Worm (Caenorhabditis elegans) whole organism, L4 larva: ENCODE data around the gene ddx-23.

Source experiments
- F10B5.3 ChIP-seq: sonication (generic microtip); optimal IDR thresholded peaks from 2 replicates; lab custom pipeline; 2016; ENCODE audit warnings: mild to moderate bottlenecking, missing genetic modification characterization, missing compliant biosample characterization
- F26F4.8 ChIP-seq: fragments of 200-800 bp; sonication (Bioruptor generic); conservative IDR thresholded peaks from 2 replicates; pipeline ENCODE4 v1.3.6; 2022; ENCODE audit warnings: missing genetic modification characterization, missing compliant biosample characterization
- ZK546.5 ChIP-seq, 2 experiments: sonication (generic microtip); optimal IDR thresholded peaks; 2 replicates each; lab custom pipeline; 2017; ENCODE audit warnings: missing biosample characterization in 2 of 2, missing genetic modification characterization in 2 of 2
- aly-2 ChIP-seq: sonication (generic microtip); optimal IDR thresholded peaks from 2 replicates; lab custom pipeline; 2018; ENCODE audit warnings: missing biosample characterization, missing genetic modification characterization
- ama-1 ChIP-seq: fragments of 150-350 bp; optimal IDR thresholded peaks from 2 replicates; lab custom pipeline; 2014; ENCODE audit warnings: inconsistent platforms, mixed read lengths
- arid-1 ChIP-seq: fragments of 200-800 bp; sonication (Bioruptor generic); conservative IDR thresholded peaks from 2 replicates; pipeline ENCODE4 v1.3.6; 2022; ENCODE audit warnings: missing genetic modification reagents, missing genetic modification characterization, missing compliant biosample characterization
- ceh-20 ChIP-seq: fragments of 200-800 bp; sonication (Bioruptor generic); IDR thresholded peaks from 2 replicates; pipeline ENCODE4 v1.3.6; 2022; ENCODE audit warnings: missing genetic modification reagents, missing genetic modification characterization, missing compliant biosample characterization
- ceh-32 ChIP-seq: sonication (generic microtip); optimal IDR thresholded peaks from 2 replicates; lab custom pipeline; 2016; ENCODE audit warnings: mild to moderate bottlenecking, missing genetic modification characterization, missing compliant biosample characterization; ENCODE audit not compliant: poor library complexity
- ceh-82 ChIP-seq: sonication (generic microtip); optimal IDR thresholded peaks from 2 replicates; lab custom pipeline; 2017; ENCODE audit warnings: missing biosample characterization, missing genetic modification characterization
- cey-2 ChIP-seq: sonication (generic microtip); optimal IDR thresholded peaks from 3 replicates; lab custom pipeline; 2017; ENCODE audit warnings: missing genetic modification characterization, mild to moderate bottlenecking, missing compliant biosample characterization, antibody characterized with exemption, borderline replicate concordance; ENCODE audit not compliant: insufficient read depth
- daf-12 ChIP-seq: fragments of 150-350 bp; optimal IDR thresholded peaks from 2 replicates; lab custom pipeline; 2014; ENCODE audit warnings: missing biosample characterization, missing genetic modification reagents, missing genetic modification characterization
- daf-16 ChIP-seq, 3 experiments: sonication (generic microtip); optimal IDR thresholded peaks; 2 replicates each; lab custom pipeline; 2016 to 2017; ENCODE audit warnings: missing genetic modification characterization in 3 of 3, missing genetic modification reagents in 3 of 3, mild to moderate bottlenecking in 2 of 3, missing compliant biosample characterization in 2 of 3, missing biosample characterization in 1 of 3, moderate library complexity in 1 of 3
- daf-8 ChIP-seq: fragments of 200-800 bp; sonication (Bioruptor generic); IDR thresholded peaks from 2 replicates; pipeline ENCODE4 v1.3.6; 2022; ENCODE audit warnings: missing genetic modification characterization, missing compliant biosample characterization
- dmd-8 ChIP-seq: fragments of 200-800 bp; sonication (Bioruptor generic); IDR thresholded peaks from 2 replicates; pipeline ENCODE4 v1.3.6; 2022; ENCODE audit warnings: missing genetic modification characterization, missing compliant biosample characterization
- dmd-9 ChIP-seq: fragments of 200-800 bp; sonication (Bioruptor generic); IDR thresholded peaks from 2 replicates; pipeline ENCODE4 v1.3.6; 2022; ENCODE audit warnings: missing genetic modification reagents, missing genetic modification characterization, missing compliant biosample characterization
- duxl-1 ChIP-seq: sonication (generic microtip); optimal IDR thresholded peaks from 2 replicates; lab custom pipeline; 2016; ENCODE audit warnings: mild to moderate bottlenecking, missing genetic modification characterization, moderate library complexity, missing compliant biosample characterization; ENCODE audit not compliant: poor library complexity
- dve-1 ChIP-seq: sonication (generic microtip); optimal IDR thresholded peaks from 2 replicates; lab custom pipeline; 2017; ENCODE audit warnings: antibody characterized with exemption, mild to moderate bottlenecking, missing genetic modification characterization, missing compliant biosample characterization; ENCODE audit not compliant: insufficient read depth
- gei-8 ChIP-seq: fragments of 200-800 bp; sonication (Bioruptor generic); optimal IDR thresholded peaks from 2 replicates; lab custom pipeline; 2018; ENCODE audit warnings: mild to moderate bottlenecking, missing genetic modification characterization, missing compliant biosample characterization
- hlh-11 ChIP-seq: fragments of 200-800 bp; sonication (Bioruptor generic); optimal IDR thresholded peaks from 2 replicates; lab custom pipeline; 2018; ENCODE audit warnings: mild to moderate bottlenecking, missing genetic modification characterization, missing compliant biosample characterization
- hmg-1.1 ChIP-seq: fragments of 200-800 bp; sonication (Bioruptor generic); IDR thresholded peaks from 2 replicates; pipeline ENCODE4 v1.3.6; 2022; ENCODE audit warnings: missing genetic modification reagents, missing genetic modification characterization, missing compliant biosample characterization
- lim-7 ChIP-seq: fragments of 200-800 bp; sonication (Bioruptor generic); IDR thresholded peaks from 2 replicates; pipeline ENCODE4 v1.3.6; 2022; ENCODE audit warnings: missing genetic modification characterization, missing compliant biosample characterization
- lin-15B ChIP-seq: fragments of 150-350 bp; sonication (generic microtip); optimal IDR thresholded peaks from 3 replicates; lab custom pipeline; 2014; ENCODE audit warnings: missing biosample characterization, missing genetic modification characterization
- lin-29 ChIP-seq: fragments of 200-800 bp; sonication (Bioruptor generic); IDR thresholded peaks from 2 replicates; pipeline ENCODE4 v1.3.6; 2022; ENCODE audit warnings: missing genetic modification reagents, missing genetic modification characterization, missing compliant biosample characterization
- lin-38 ChIP-seq: fragments of 200-800 bp; sonication (Bioruptor generic); IDR thresholded peaks from 2 replicates; pipeline ENCODE4 v1.3.6; 2022; ENCODE audit warnings: missing genetic modification reagents, missing genetic modification characterization, missing compliant biosample characterization
- lin-39 ChIP-seq: fragments of 150-350 bp; optimal IDR thresholded peaks from 2 replicates; lab custom pipeline; 2014; ENCODE audit warnings: missing biosample characterization, missing genetic modification reagents, missing genetic modification characterization
- madf-5 ChIP-seq, 2 experiments: fragments of 200-800 bp; sonication (Bioruptor generic); IDR thresholded peaks; 2 replicates each; pipeline ENCODE4 v1.3.6; 2022; ENCODE audit warnings: missing compliant biosample characterization in 2 of 2, missing genetic modification characterization in 2 of 2
- mdl-1 ChIP-seq, 2 experiments: fragments of 150-350 bp in 1 of 2; sonication (generic microtip) in 1 of 2; optimal IDR thresholded peaks; 2 replicates each; lab custom pipeline; 2014 to 2017; ENCODE audit warnings: missing biosample characterization in 2 of 2, missing genetic modification characterization in 2 of 2
- mep-1 ChIP-seq: fragments of 150-350 bp; sonication (generic microtip); optimal IDR thresholded peaks from 3 replicates; lab custom pipeline; 2014; ENCODE audit warnings: missing biosample characterization, missing genetic modification characterization
- mes-2 ChIP-seq: sonication (generic microtip); optimal IDR thresholded peaks from 2 replicates; lab custom pipeline; 2016; ENCODE audit warnings: missing genotype, mild to moderate bottlenecking, missing genetic modification characterization, missing compliant biosample characterization; ENCODE audit not compliant: poor library complexity, severe bottlenecking
- mxl-2 ChIP-seq: fragments of 200-800 bp; sonication (Bioruptor generic); conservative IDR thresholded peaks from 2 replicates; pipeline ENCODE4 v1.3.6; 2022; ENCODE audit warnings: missing genetic modification reagents, missing genetic modification characterization, missing compliant biosample characterization
- mxl-3 ChIP-seq: fragments of 200-800 bp; sonication (Bioruptor generic); optimal IDR thresholded peaks from 2 replicates; lab custom pipeline; 2018; ENCODE audit warnings: mild to moderate bottlenecking, missing genetic modification characterization, missing compliant biosample characterization
- nhr-11 ChIP-seq: fragments of 150-350 bp; optimal IDR thresholded peaks from 2 replicates; lab custom pipeline; 2014; ENCODE audit warnings: missing biosample characterization, missing genetic modification characterization
- nhr-111 ChIP-seq: fragments of 200-800 bp; sonication (Bioruptor generic); optimal IDR thresholded peaks from 2 replicates; lab custom pipeline; 2018; ENCODE audit warnings: mild to moderate bottlenecking, missing genetic modification characterization, missing compliant biosample characterization
- nhr-237 ChIP-seq: sonication (generic microtip); optimal IDR thresholded peaks from 2 replicates; lab custom pipeline; 2017; ENCODE audit warnings: missing biosample characterization, missing genetic modification characterization
- nhr-28 ChIP-seq: fragments of 150-350 bp; optimal IDR thresholded peaks from 2 replicates; lab custom pipeline; 2014; ENCODE audit warnings: missing biosample characterization, missing genetic modification characterization
- nhr-41 ChIP-seq: fragments of 200-800 bp; sonication (Bioruptor generic); IDR thresholded peaks from 2 replicates; pipeline ENCODE4 v1.3.6; 2022; ENCODE audit warnings: missing genetic modification reagents, missing genetic modification characterization, missing compliant biosample characterization
- nhr-6 ChIP-seq: fragments of 150-350 bp; optimal IDR thresholded peaks from 2 replicates; lab custom pipeline; 2014; ENCODE audit warnings: missing biosample characterization, missing genetic modification characterization
- pqm-1 ChIP-seq: sonication (generic microtip); optimal IDR thresholded peaks from 2 replicates; lab custom pipeline; 2017; ENCODE audit warnings: missing biosample characterization, missing genetic modification characterization
- sdz-12 ChIP-seq: fragments of 200-800 bp; sonication (Bioruptor generic); optimal IDR thresholded peaks from 2 replicates; lab custom pipeline; 2018; ENCODE audit warnings: mild to moderate bottlenecking, missing genetic modification characterization, missing compliant biosample characterization
- set-16 ChIP-seq: fragments of 200-800 bp; sonication (Bioruptor generic); IDR thresholded peaks from 2 replicates; pipeline ENCODE4 v1.3.6; 2022; ENCODE audit warnings: missing genetic modification reagents, missing genetic modification characterization, missing compliant biosample characterization
- snpc-4 ChIP-seq: fragments of 150-350 bp; optimal IDR thresholded peaks from 2 replicates; lab custom pipeline; 2014; ENCODE audit warnings: missing biosample characterization, missing genetic modification characterization
- spr-1 ChIP-seq: sonication (generic microtip); optimal IDR thresholded peaks from 2 replicates; lab custom pipeline; 2016; ENCODE audit warnings: mild to moderate bottlenecking, missing genetic modification characterization, missing compliant biosample characterization
- unc-39 ChIP-seq: sonication (generic microtip); optimal IDR thresholded peaks from 2 replicates; lab custom pipeline; 2017; ENCODE audit warnings: missing biosample characterization, missing genetic modification characterization
- unc-62 ChIP-seq, 3 experiments: fragments of 150-350 bp in 1 of 3; sonication (generic microtip); optimal IDR thresholded peaks in 2 of 3; peaks in 1 of 3; 1 replicate in 1 of 3; 2 replicates in 2 of 3; lab custom pipeline; 2014 to 2017; ENCODE audit warnings: missing biosample characterization in 3 of 3, missing genetic modification characterization in 3 of 3, missing genetic modification reagents in 3 of 3, missing genotype in 1 of 3
- zag-1 ChIP-seq: fragments of 150-350 bp; optimal IDR thresholded peaks from 2 replicates; lab custom pipeline; 2014; ENCODE audit warnings: missing biosample characterization, missing genetic modification characterization
- zip-11 ChIP-seq: fragments of 200-800 bp; sonication (Bioruptor generic); IDR thresholded peaks from 2 replicates; pipeline ENCODE4 v1.3.6; 2022; ENCODE audit warnings: missing genetic modification characterization, missing compliant biosample characterization

The ddx-23 gene

DNA sequence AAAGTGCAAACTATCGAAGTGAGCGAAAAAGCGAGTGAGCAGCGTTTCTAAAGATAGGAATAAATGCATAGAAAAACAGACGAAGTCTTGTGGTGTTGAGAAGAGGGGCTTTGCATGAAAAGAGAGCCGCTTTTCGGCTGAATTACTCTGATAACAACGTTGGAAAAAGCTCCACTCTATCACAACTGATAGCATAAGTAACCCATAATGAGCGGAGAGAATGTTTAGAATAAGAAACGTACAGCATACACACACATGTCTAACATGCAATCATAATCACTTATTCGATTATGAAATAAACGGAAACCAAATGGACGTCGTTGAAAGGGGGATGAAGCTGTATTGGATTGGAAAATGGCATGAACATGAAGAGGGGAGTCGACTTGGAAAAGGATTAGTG, 12.8 kb downstream of the ddx-23 start (continued):
- no peak for TF ChIP-seq unc-39
- no peak for TF ChIP-seq nhr-111 (GFP tag; lab: Kevin White, UChicago)
- TF ChIP-seq lin-15B (tag; lab: Kevin White, UChicago): no peak
- no peak for TF ChIP-seq dmd-9
- TF ChIP-seq lim-7 (GFP tag; lab: Robert Waterston, UW): no peak
- no peak for TF ChIP-seq nhr-11
- TF ChIP-seq lin-29: no peak
- no peak for TF ChIP-seq arid-1
- no peak for TF ChIP-seq mdl-1 (tag; optimal IDR thresholded peaks at IDR 0.05; lab: Kevin White, UChicago)
- no peak for TF ChIP-seq daf-12
- no peak for TF ChIP-seq sdz-12 (GFP tag; lab: Kevin White, UChicago)

DNA sequence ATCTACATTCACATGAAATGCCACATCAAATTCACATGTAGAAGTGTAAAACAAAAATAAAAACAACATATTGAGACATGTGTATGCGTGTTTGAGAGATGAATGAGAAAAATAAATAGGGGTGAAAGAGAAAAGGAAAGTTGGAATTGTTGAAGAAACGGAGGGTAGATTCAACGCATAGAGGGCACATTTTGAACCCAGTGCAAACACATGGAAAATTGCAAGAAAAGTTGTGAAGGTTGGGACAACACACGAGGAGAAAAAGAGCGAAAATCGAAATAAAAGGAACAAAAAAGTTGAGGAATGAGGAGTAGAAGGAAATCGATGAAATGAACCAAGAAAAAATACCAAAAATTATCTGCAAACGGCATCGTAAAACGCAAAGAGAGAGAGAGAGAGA, 13.5 kb downstream of the ddx-23 start:
- TF ChIP-seq arid-1 (no peak), unc-62 (GFP tag; optimal IDR thresholded peaks at IDR 0.05 in 1 of 2; lab: Kevin White, UChicago) (peak in 1 of 2 experiments; percentile 91), unc-62 (tag; optimal IDR thresholded peaks at IDR 0.05; lab: Kevin White, UChicago) (no peak), nhr-28 (tag; lab: Kevin White, UChicago) (no peak), daf-16 (GFP tag; optimal IDR thresholded peaks at IDR 0.05; lab: Kevin White, UChicago) (peak in 1 of 2 experiments; percentile 38), daf-16 (tag; optimal IDR thresholded peaks at IDR 0.05; lab: Kevin White, UChicago) (no peak), mxl-2 (GFP tag; lab: Robert Waterston, UW) (0 out of 2 replicates have a peak, but pooled peaks have one; percentile 0)

DNA sequence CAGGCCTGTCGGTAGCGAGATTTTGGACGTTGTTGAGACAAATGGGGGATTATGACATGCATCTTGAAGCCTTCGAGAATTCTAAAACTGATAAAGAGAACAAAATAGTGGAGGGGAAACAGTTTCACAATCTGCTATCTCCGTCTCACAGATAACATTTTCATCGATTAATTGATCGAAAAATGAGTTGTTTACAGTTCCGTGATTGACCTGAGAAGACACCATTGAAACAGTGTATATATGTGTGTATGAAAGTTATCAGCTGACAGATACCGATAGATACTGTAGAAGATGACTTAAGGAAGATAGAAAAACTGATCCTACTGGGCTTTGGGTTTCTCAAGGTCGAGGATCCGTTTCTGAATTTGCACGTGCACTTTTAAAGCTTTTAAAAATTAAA, 13.9 kb downstream of the ddx-23 start:
- TF ChIP-seq ama-1 (lab: Kevin White, UChicago) (no peak), cey-2 (no peak), F10B5.3 (no peak), unc-62 (GFP tag; optimal IDR thresholded peaks at IDR 0.05 in 1 of 2; lab: Kevin White, UChicago) (no peak), unc-62 (tag; optimal IDR thresholded peaks at IDR 0.05; lab: Kevin White, UChicago) (no peak), zip-11 (GFP tag; lab: Robert Waterston, UW) (no peak), hlh-11 (tag; lab: Kevin White, UChicago) (peak; percentile 62), F26F4.8 (no peak), nhr-237 (tag; lab: Kevin White, UChicago) (no peak), sdz-12 (GFP tag; lab: Kevin White, UChicago) (no peak), ZK546.5 (tag; optimal IDR thresholded peaks at IDR 0.05; lab: Kevin White, UChicago) (no peak), hmg-1.1 (GFP tag; lab: Robert Waterston, UW) (no peak), mxl-3 (no peak), spr-1 (tag; lab: Kevin White, UChicago) (no peak), nhr-41 (GFP tag; lab: Robert Waterston, UW) (no peak), lim-7 (GFP tag; lab: Robert Waterston, UW) (no peak), ceh-20 (no peak), snpc-4 (tag; lab: Kevin White, UChicago) (no peak), aly-2 (tag; lab: Kevin White, UChicago) (no peak), madf-5 (GFP tag; IDR thresholded peaks at IDR 0.05; lab: Robert Waterston, UW) (no peak), gei-8 (GFP tag; lab: Kevin White, UChicago) (no peak), dve-1 (tag; lab: Kevin White, UChicago) (peak; percentile 88), set-16 (GFP tag; lab: Robert Waterston, UW) (no peak), daf-8 (GFP tag; lab: Robert Waterston, UW) (no peak), mes-2 (tag; lab: Kevin White, UChicago) (peak; percentile 21), pqm-1 (peak; percentile 51), ceh-82 (tag; lab: Kevin White, UChicago) (no peak), lin-39 (no peak), lin-38 (no peak), ceh-32 (tag; lab: Kevin White, UChicago) (no peak), duxl-1 (tag; lab: Kevin White, UChicago) (no peak), nhr-6 (tag; lab: Kevin White, UChicago) (peak; percentile 49), daf-12 (no peak), nhr-28 (tag; lab: Kevin White, UChicago) (peak; percentile 60), mep-1 (no peak), lin-15B (tag; lab: Kevin White, UChicago) (no peak), dmd-8 (no peak), mxl-2 (GFP tag; lab: Robert Waterston, UW) (no peak), zag-1 (tag; lab: Kevin White, UChicago) (no peak)
